Worm (Caenorhabditis elegans) whole organism, L4 larva: Measurements from ENCODE around the gene lgc-13.

ENCODE experiments used
- R02D3.7 ChIP-seq: fragments of 150-350 bp; sonication (generic microtip); optimal IDR thresholded peaks from 3 replicates; lab custom pipeline; 2014; ENCODE audit warnings: missing biosample characterization, missing genetic modification characterization
- T26A8.4 ChIP-seq: fragments of 200-800 bp; sonication (Bioruptor generic); IDR thresholded peaks from 2 replicates; pipeline ENCODE4 v1.3.6; 2022; ENCODE audit warnings: missing genetic modification characterization, missing compliant biosample characterization
- Y105C5A.15 ChIP-seq: fragments of 200-800 bp; sonication (Bioruptor generic); IDR thresholded peaks from 2 replicates; pipeline ENCODE4 v1.3.6; 2022; ENCODE audit warnings: missing genetic modification characterization, missing compliant biosample characterization
- ZK337.2 ChIP-seq: fragments of 200-800 bp; sonication (Bioruptor generic); IDR thresholded peaks from 2 replicates; pipeline ENCODE4 v1.3.6; 2022; ENCODE audit warnings: missing genetic modification reagents, missing genetic modification characterization, missing compliant biosample characterization
- ama-1 ChIP-seq: fragments of 150-350 bp; optimal IDR thresholded peaks from 2 replicates; lab custom pipeline; 2014; ENCODE audit warnings: inconsistent platforms, mixed read lengths
- ceh-28 ChIP-seq: fragments of 150-350 bp; optimal IDR thresholded peaks from 2 replicates; lab custom pipeline; 2014; ENCODE audit warnings: missing biosample characterization, missing genetic modification reagents, missing genetic modification characterization
- ceh-44 ChIP-seq: fragments of 200-800 bp; sonication (Bioruptor generic); IDR thresholded peaks from 2 replicates; pipeline ENCODE4 v1.3.6; 2022; ENCODE audit warnings: missing genetic modification reagents, missing genetic modification characterization, missing compliant biosample characterization
- ceh-62 ChIP-seq: sonication (generic microtip); optimal IDR thresholded peaks from 2 replicates; lab custom pipeline; 2017; ENCODE audit warnings: missing biosample characterization, missing genetic modification characterization
- dpl-1 ChIP-seq: fragments of 150-350 bp; optimal IDR thresholded peaks from 2 replicates; lab custom pipeline; 2014; ENCODE audit warnings: missing biosample characterization, missing genetic modification reagents, missing genetic modification characterization
- dve-1 ChIP-seq: sonication (generic microtip); optimal IDR thresholded peaks from 2 replicates; lab custom pipeline; 2017; ENCODE audit warnings: antibody characterized with exemption, mild to moderate bottlenecking, missing genetic modification characterization, missing compliant biosample characterization; ENCODE audit not compliant: insufficient read depth
- egl-27 ChIP-seq: sonication (generic microtip); optimal IDR thresholded peaks from 3 replicates; lab custom pipeline; 2017; ENCODE audit warnings: missing biosample characterization, missing genetic modification reagents, missing genetic modification characterization
- egl-43 ChIP-seq: fragments of 200-800 bp; sonication (Bioruptor generic); IDR thresholded peaks from 2 replicates; pipeline ENCODE4 v1.3.6; 2022; ENCODE audit warnings: missing genetic modification reagents, missing genetic modification characterization, missing compliant biosample characterization
- hif-1 ChIP-seq, 2 experiments: sonication (generic microtip); optimal IDR thresholded peaks; 2 replicates each; lab custom pipeline; 2016 to 2017; ENCODE audit warnings: missing compliant biosample characterization in 2 of 2, missing genetic modification characterization in 2 of 2, missing genetic modification reagents in 2 of 2, missing genotype in 2 of 2, mild to moderate bottlenecking in 1 of 2
- hlh-30 ChIP-seq: sonication (generic microtip); optimal IDR thresholded peaks from 2 replicates; lab custom pipeline; 2017; ENCODE audit warnings: antibody characterized with exemption, mild to moderate bottlenecking, missing genetic modification characterization, missing compliant biosample characterization; ENCODE audit not compliant: insufficient read depth
- hmg-1.1 ChIP-seq: fragments of 200-800 bp; sonication (Bioruptor generic); IDR thresholded peaks from 2 replicates; pipeline ENCODE4 v1.3.6; 2022; ENCODE audit warnings: missing genetic modification reagents, missing genetic modification characterization, missing compliant biosample characterization
- lin-1 ChIP-seq: fragments of 200-800 bp; sonication (Bioruptor generic); IDR thresholded peaks from 2 replicates; pipeline ENCODE4 v1.3.6; 2022; ENCODE audit warnings: missing genetic modification reagents, missing genetic modification characterization, missing compliant biosample characterization
- lin-13 ChIP-seq: fragments of 150-350 bp; optimal IDR thresholded peaks from 2 replicates; lab custom pipeline; 2014; ENCODE audit warnings: missing biosample characterization, missing genetic modification reagents, missing genetic modification characterization
- lin-29 ChIP-seq: fragments of 200-800 bp; sonication (Bioruptor generic); IDR thresholded peaks from 2 replicates; pipeline ENCODE4 v1.3.6; 2022; ENCODE audit warnings: missing genetic modification reagents, missing genetic modification characterization, missing compliant biosample characterization
- lin-38 ChIP-seq: fragments of 200-800 bp; sonication (Bioruptor generic); IDR thresholded peaks from 2 replicates; pipeline ENCODE4 v1.3.6; 2022; ENCODE audit warnings: missing genetic modification reagents, missing genetic modification characterization, missing compliant biosample characterization
- madf-9 ChIP-seq: fragments of 200-800 bp; sonication (Bioruptor generic); conservative IDR thresholded peaks from 2 replicates; pipeline ENCODE4 v1.3.6; 2022; ENCODE audit warnings: missing genetic modification reagents, missing genetic modification characterization, missing compliant biosample characterization
- mep-1 ChIP-seq: fragments of 150-350 bp; sonication (generic microtip); optimal IDR thresholded peaks from 3 replicates; lab custom pipeline; 2014; ENCODE audit warnings: missing biosample characterization, missing genetic modification characterization
- mxl-2 ChIP-seq: fragments of 200-800 bp; sonication (Bioruptor generic); conservative IDR thresholded peaks from 2 replicates; pipeline ENCODE4 v1.3.6; 2022; ENCODE audit warnings: missing genetic modification reagents, missing genetic modification characterization, missing compliant biosample characterization
- nhr-237 ChIP-seq: sonication (generic microtip); optimal IDR thresholded peaks from 2 replicates; lab custom pipeline; 2017; ENCODE audit warnings: missing biosample characterization, missing genetic modification characterization
- nhr-25 ChIP-seq: sonication (generic microtip); optimal IDR thresholded peaks from 2 replicates; lab custom pipeline; 2017; ENCODE audit warnings: missing genetic modification characterization, mild to moderate bottlenecking, missing compliant biosample characterization, antibody characterized with exemption, moderate library complexity, borderline replicate concordance; ENCODE audit not compliant: insufficient read depth
- nhr-28 ChIP-seq: fragments of 150-350 bp; optimal IDR thresholded peaks from 2 replicates; lab custom pipeline; 2014; ENCODE audit warnings: missing biosample characterization, missing genetic modification characterization
- nhr-76 ChIP-seq: fragments of 150-350 bp; optimal IDR thresholded peaks from 2 replicates; lab custom pipeline; 2014; ENCODE audit warnings: missing biosample characterization, missing genetic modification characterization
- nhr-77 ChIP-seq: fragments of 150-350 bp; optimal IDR thresholded peaks from 2 replicates; lab custom pipeline; 2014; ENCODE audit warnings: missing biosample characterization, missing genetic modification characterization
- rbr-2 ChIP-seq: sonication (generic microtip); optimal IDR thresholded peaks from 2 replicates; lab custom pipeline; 2016; ENCODE audit warnings: missing genotype, missing genetic modification characterization, missing compliant biosample characterization
- saeg-2 ChIP-seq: fragments of 200-800 bp; sonication (Bioruptor generic); IDR thresholded peaks from 2 replicates; pipeline ENCODE4 v1.3.6; 2022; ENCODE audit warnings: missing genetic modification reagents, missing genetic modification characterization, missing compliant biosample characterization
- sdz-12 ChIP-seq: fragments of 200-800 bp; sonication (Bioruptor generic); optimal IDR thresholded peaks from 2 replicates; lab custom pipeline; 2018; ENCODE audit warnings: mild to moderate bottlenecking, missing genetic modification characterization, missing compliant biosample characterization
- set-16 ChIP-seq: fragments of 200-800 bp; sonication (Bioruptor generic); IDR thresholded peaks from 2 replicates; pipeline ENCODE4 v1.3.6; 2022; ENCODE audit warnings: missing genetic modification reagents, missing genetic modification characterization, missing compliant biosample characterization
- unc-130 ChIP-seq: sonication (generic microtip); optimal IDR thresholded peaks from 2 replicates; lab custom pipeline; 2016; ENCODE audit warnings: missing genetic modification reagents, missing genetic modification characterization, missing compliant biosample characterization
- unc-39 ChIP-seq: sonication (generic microtip); optimal IDR thresholded peaks from 2 replicates; lab custom pipeline; 2017; ENCODE audit warnings: missing biosample characterization, missing genetic modification characterization
- unc-62 ChIP-seq, 3 experiments: fragments of 150-350 bp in 1 of 3; sonication (generic microtip); optimal IDR thresholded peaks in 2 of 3; peaks in 1 of 3; 1 replicate in 1 of 3; 2 replicates in 2 of 3; lab custom pipeline; 2014 to 2017; ENCODE audit warnings: missing biosample characterization in 3 of 3, missing genetic modification characterization in 3 of 3, missing genetic modification reagents in 3 of 3, missing genotype in 1 of 3
- vab-7 ChIP-seq: fragments of 200-800 bp; sonication (Bioruptor generic); IDR thresholded peaks from 2 replicates; pipeline ENCODE4 v1.3.6; 2022; ENCODE audit warnings: missing genetic modification reagents, missing genetic modification characterization, missing compliant biosample characterization
- zfp-2 ChIP-seq: sonication (generic microtip); optimal IDR thresholded peaks from 2 replicates; lab custom pipeline; 2016; ENCODE audit warnings: mild to moderate bottlenecking, missing genetic modification characterization, missing compliant biosample characterization
- zfp-3 ChIP-seq: fragments of 200-800 bp; sonication (Bioruptor generic); conservative IDR thresholded peaks from 2 replicates; pipeline ENCODE4 v1.3.6; 2022; ENCODE audit warnings: missing genetic modification reagents, missing genetic modification characterization, missing compliant biosample characterization
- zip-11 ChIP-seq: fragments of 200-800 bp; sonication (Bioruptor generic); IDR thresholded peaks from 2 replicates; pipeline ENCODE4 v1.3.6; 2022; ENCODE audit warnings: missing genetic modification characterization, missing compliant biosample characterization
- zip-2 ChIP-seq: fragments of 150-350 bp; optimal IDR thresholded peaks from 2 replicates; lab custom pipeline; 2014; ENCODE audit warnings: missing biosample characterization, missing genetic modification characterization
- ztf-7 ChIP-seq: fragments of 150-350 bp; optimal IDR thresholded peaks from 2 replicates; lab custom pipeline; 2014; ENCODE audit warnings: missing biosample characterization, missing genetic modification characterization

lgc-13 gene

ce11 chrX:12106004-12106403, 3.0 kb upstream of the lgc-13 start (continued):
- TF ChIP-seq hmg-1.1 (GFP tag; lab: Robert Waterston, UW) (peak; percentile 97), lin-29 (GFP tag; lab: Robert Waterston, UW) (peak; percentile 46; the same call in 1 of the 2 replicates), nhr-237 (tag; lab: Kevin White, UChicago) (no peak), ceh-44 (GFP tag; lab: Robert Waterston, UW) (peak; percentile 86), lin-38 (GFP tag; lab: Robert Waterston, UW) (peak; percentile 82), unc-130 (peak; percentile 69), R02D3.7 (tag; lab: Kevin White, UChicago) (peak; percentile 10)
- TF ChIP-seq, all 104 proteins: peak for 74

ce11 chrX:12111213-12111612, 2.2 kb downstream of the lgc-13 start, which contains the start of gene lgc-14:
Gene lgc-14, plus strand, starts transcription at chrX:12111513.
- TF ChIP-seq saeg-2 (GFP tag; lab: Robert Waterston, UW), result no peak
- no peak for TF ChIP-seq madf-9 (GFP tag; lab: Robert Waterston, UW)
- no peak for TF ChIP-seq zfp-2 (tag; lab: Kevin White, UChicago)
- TF ChIP-seq T26A8.4 (GFP tag; lab: Robert Waterston, UW), result no peak
- no peak for TF ChIP-seq Y105C5A.15 (GFP tag; lab: Robert Waterston, UW)
- no peak for TF ChIP-seq ceh-28
- TF ChIP-seq unc-62 (GFP tag; optimal IDR thresholded peaks at IDR 0.05 in 1 of 2; lab: Kevin White, UChicago), result no peak
- no peak for TF ChIP-seq unc-62 (tag; optimal IDR thresholded peaks at IDR 0.05; lab: Kevin White, UChicago)
- no peak for TF ChIP-seq vab-7 (GFP tag; lab: Robert Waterston, UW)
- no peak for TF ChIP-seq egl-27 (tag; lab: Kevin White, UChicago)
- TF ChIP-seq rbr-2, result no peak
- TF ChIP-seq nhr-237 (tag; lab: Kevin White, UChicago), result no peak
- TF ChIP-seq unc-39, result no peak
- no peak for TF ChIP-seq zip-11 (GFP tag; lab: Robert Waterston, UW)
- no peak for TF ChIP-seq nhr-76 (tag; lab: Kevin White, UChicago)
- TF ChIP-seq nhr-25 (tag; lab: Kevin White, UChicago), result no peak
- TF ChIP-seq ceh-44 (GFP tag; lab: Robert Waterston, UW), result no peak
- TF ChIP-seq mxl-2, result no peak
- no peak for TF ChIP-seq R02D3.7 (tag; lab: Kevin White, UChicago)
- TF ChIP-seq nhr-77 (tag; lab: Kevin White, UChicago), result no peak

ce11 chrX:12114024-12114423, 5.1 kb downstream of the lgc-13 start, which contains the start of gene lgc-15:
Gene lgc-15, plus strand, starts transcription at chrX:12114324.
- TF ChIP-seq ZK337.2 (GFP tag; lab: Robert Waterston, UW) (no peak), ceh-62 (tag; lab: Kevin White, UChicago) (no peak), hlh-30 (tag; lab: Kevin White, UChicago) (no peak), sdz-12 (GFP tag; lab: Kevin White, UChicago) (no peak)

- TF ChIP-seq hif-1 (tag; optimal IDR thresholded peaks at IDR 0.05; lab: Kevin White, UChicago) (no peak), nhr-76 (tag; lab: Kevin White, UChicago) (no peak), nhr-28 (tag; lab: Kevin White, UChicago) (no peak), dve-1 (tag; lab: Kevin White, UChicago) (no peak), ztf-7 (tag; lab: Kevin White, UChicago) (no peak), T26A8.4 (GFP tag; lab: Robert Waterston, UW) (no peak), nhr-77 (tag; lab: Kevin White, UChicago) (no peak), zfp-3 (GFP tag; lab: Robert Waterston, UW) (no peak), set-16 (GFP tag; lab: Robert Waterston, UW) (no peak), lin-1 (no peak), dpl-1 (GFP tag; lab: Kevin White, UChicago) (no peak), lin-13 (GFP tag; lab: Kevin White, UChicago) (no peak), mep-1 (tag; lab: Kevin White, UChicago) (no peak), zip-2 (tag; lab: Kevin White, UChicago) (no peak), madf-9 (GFP tag; lab: Robert Waterston, UW) (no peak), ama-1 (lab: Kevin White, UChicago) (no peak), egl-43 (GFP tag; lab: Robert Waterston, UW) (no peak)
Observed at ce11 chrX:12118340-12118739, 9.4 kb downstream of the lgc-13 start, which contains the start of gene lgc-16. Gene lgc-16, plus strand, starts transcription at chrX:12118640.
